Fruit fly (Drosophila melanogaster) whole organism, prepupa: ENCODE data around the gene CG43218.

Source experiments
- Blimp-1 ChIP-seq: fragments of 200-800 bp; sonication (Bioruptor generic); optimal IDR thresholded peaks from 3 replicates; lab custom pipeline; 2017; ENCODE audit warnings: missing biosample characterization, missing genetic modification characterization, mild to moderate bottlenecking, moderate library complexity, missing genetic modification reagents
- CG11294 ChIP-seq: fragments of 200-800 bp; sonication (Bioruptor generic); IDR thresholded peaks from 2 replicates; pipeline ENCODE4 v1.3.6; 2022; ENCODE audit warnings: missing biosample characterization, missing genetic modification characterization
- CG11902 ChIP-seq: fragments of 200-800 bp; sonication (Bioruptor generic); optimal IDR thresholded peaks from 3 replicates; lab custom pipeline; 2016; ENCODE audit warnings: missing biosample characterization, missing genetic modification characterization
- CG1621 ChIP-seq: fragments of 200-800 bp; sonication (Bioruptor generic); optimal IDR thresholded peaks from 3 replicates; lab custom pipeline; 2018; ENCODE audit warnings: missing biosample characterization, mild to moderate bottlenecking, missing genetic modification characterization
- CG3032 ChIP-seq: fragments of 200-800 bp; optimal IDR thresholded peaks from 2 replicates; lab custom pipeline; 2019; ENCODE audit warnings: missing biosample characterization, mild to moderate bottlenecking, missing genetic modification characterization, moderate library complexity
- CG31627 ChIP-seq: fragments of 200-800 bp; sonication (Bioruptor generic); optimal IDR thresholded peaks from 3 replicates; lab custom pipeline; 2016; ENCODE audit warnings: missing biosample characterization, missing genetic modification characterization
- CG32006 ChIP-seq: fragments of 200-800 bp; sonication (Bioruptor generic); optimal IDR thresholded peaks from 3 replicates; lab custom pipeline; 2017; ENCODE audit warnings: missing biosample characterization, mild to moderate bottlenecking, missing genetic modification characterization
- CG34406 ChIP-seq: fragments of 200-800 bp; sonication (Bioruptor generic); optimal IDR thresholded peaks from 3 replicates; lab custom pipeline; 2016; ENCODE audit warnings: missing biosample characterization, missing genetic modification characterization
- CG3919 ChIP-seq: fragments of 200-800 bp; sonication (Bioruptor generic); optimal IDR thresholded peaks from 3 replicates; lab custom pipeline; 2016; ENCODE audit warnings: missing biosample characterization, missing genetic modification characterization
- CG6276 ChIP-seq: fragments of 200-800 bp; sonication (Bioruptor generic); optimal IDR thresholded peaks from 2 replicates; lab custom pipeline; 2017; ENCODE audit warnings: missing biosample characterization, mild to moderate bottlenecking, missing genetic modification characterization
- CG6808 ChIP-seq: fragments of 200-800 bp; sonication (Bioruptor generic); optimal IDR thresholded peaks from 3 replicates; lab custom pipeline; 2017; ENCODE audit warnings: missing biosample characterization, missing genetic modification characterization, mild to moderate bottlenecking, moderate library complexity, missing genetic modification reagents
- CG6854 ChIP-seq: fragments of 200-800 bp; sonication (Bioruptor generic); optimal IDR thresholded peaks from 2 replicates; lab custom pipeline; 2017; ENCODE audit warnings: missing biosample characterization, mild to moderate bottlenecking, missing genetic modification characterization
- CG7368 ChIP-seq: fragments of 200-800 bp; sonication (Bioruptor generic); optimal IDR thresholded peaks from 3 replicates; lab custom pipeline; 2016; ENCODE audit warnings: missing biosample characterization, missing genetic modification characterization
- CG8119 ChIP-seq: fragments of 200-800 bp; sonication (Bioruptor generic); IDR thresholded peaks from 3 replicates; pipeline ENCODE4 v1.3.6; 2022; ENCODE audit warnings: missing biosample characterization, missing genetic modification characterization
- CG8319 ChIP-seq: fragments of 200-800 bp; sonication (Bioruptor generic); optimal IDR thresholded peaks from 3 replicates; lab custom pipeline; 2016; ENCODE audit warnings: missing biosample characterization, missing genetic modification characterization
- CG8632 ChIP-seq: fragments of 200-800 bp; sonication (Bioruptor generic); optimal IDR thresholded peaks from 3 replicates; lab custom pipeline; 2016; ENCODE audit warnings: missing biosample characterization, missing genetic modification characterization
- CG9139 ChIP-seq: fragments of 200-800 bp; sonication (Bioruptor generic); optimal IDR thresholded peaks from 3 replicates; lab custom pipeline; 2017; ENCODE audit warnings: missing biosample characterization, mild to moderate bottlenecking, missing genetic modification characterization
- Eip75B ChIP-seq: fragments of 200-800 bp; sonication (Bioruptor generic); optimal IDR thresholded peaks from 3 replicates; lab custom pipeline; 2016; ENCODE audit warnings: missing biosample characterization, missing genetic modification characterization
- Eip78C ChIP-seq: fragments of 200-800 bp; sonication (Bioruptor generic); peaks from one replicate; lab custom pipeline; 2016; ENCODE audit warnings: missing biosample characterization, missing genetic modification characterization
- Eip93F ChIP-seq: fragments of 200-800 bp; sonication (Bioruptor generic); optimal IDR thresholded peaks from 2 replicates; lab custom pipeline; 2016; ENCODE audit warnings: missing biosample characterization, mild to moderate bottlenecking, missing genetic modification characterization
- Ets21C ChIP-seq: fragments of 200-800 bp; sonication (Bioruptor generic); optimal IDR thresholded peaks from 3 replicates; lab custom pipeline; 2016; ENCODE audit warnings: missing biosample characterization, missing genetic modification characterization
- Ets96B ChIP-seq: fragments of 200-800 bp; optimal IDR thresholded peaks from 2 replicates; lab custom pipeline; 2019; ENCODE audit warnings: missing biosample characterization, mild to moderate bottlenecking, missing genetic modification characterization, moderate library complexity
- Gug ChIP-seq: fragments of 200-800 bp; sonication (Bioruptor generic); IDR thresholded peaks from 2 replicates; pipeline ENCODE4 v1.3.6; 2022; ENCODE audit warnings: missing biosample characterization, missing genetic modification characterization
- Hr39 ChIP-seq: fragments of 200-800 bp; sonication (Bioruptor generic); optimal IDR thresholded peaks from 2 replicates; lab custom pipeline; 2016; ENCODE audit warnings: missing biosample characterization, missing genetic modification characterization
- Hr4 ChIP-seq: fragments of 200-800 bp; sonication (Bioruptor generic); optimal IDR thresholded peaks from 3 replicates; lab custom pipeline; 2016; ENCODE audit warnings: missing biosample characterization, missing genetic modification characterization
- Smox ChIP-seq: fragments of 200-800 bp; sonication (Bioruptor generic); optimal IDR thresholded peaks from 3 replicates; lab custom pipeline; 2016; ENCODE audit warnings: missing biosample characterization, missing genetic modification characterization
- Sox102F ChIP-seq: fragments of 200-800 bp; sonication (Bioruptor generic); optimal IDR thresholded peaks from 2 replicates; lab custom pipeline; 2016; ENCODE audit warnings: missing biosample characterization, mild to moderate bottlenecking, missing genetic modification characterization
- Sox15 ChIP-seq: fragments of 200-800 bp; sonication (Bioruptor generic); optimal IDR thresholded peaks from 3 replicates; lab custom pipeline; 2016; ENCODE audit warnings: missing biosample characterization, missing genetic modification characterization
- achi ChIP-seq: fragments of 200-800 bp; sonication (Bioruptor generic); optimal IDR thresholded peaks from 3 replicates; lab custom pipeline; 2016; ENCODE audit warnings: missing biosample characterization, missing genetic modification characterization
- acj6 ChIP-seq: fragments of 200-800 bp; sonication (Bioruptor generic); optimal IDR thresholded peaks from 3 replicates; lab custom pipeline; 2016; ENCODE audit warnings: missing biosample characterization, missing genetic modification characterization
- dac ChIP-seq: fragments of 200-800 bp; sonication (Bioruptor generic); optimal IDR thresholded peaks from 2 replicates; lab custom pipeline; 2017; ENCODE audit warnings: missing biosample characterization, mild to moderate bottlenecking, missing genetic modification characterization
- esn ChIP-seq: fragments of 200-800 bp; sonication (Bioruptor generic); optimal IDR thresholded peaks from 2 replicates; lab custom pipeline; 2016; ENCODE audit warnings: missing biosample characterization, mild to moderate bottlenecking, missing genetic modification characterization, moderate library complexity
- fd85E ChIP-seq: fragments of 200-800 bp; sonication (Bioruptor generic); optimal IDR thresholded peaks from 3 replicates; lab custom pipeline; 2016; ENCODE audit warnings: missing biosample characterization, missing genetic modification characterization
- lz ChIP-seq: fragments of 200-800 bp; sonication (Bioruptor generic); optimal IDR thresholded peaks from 3 replicates; lab custom pipeline; 2016; ENCODE audit warnings: missing biosample characterization, missing genetic modification characterization
- net ChIP-seq: fragments of 200-800 bp; sonication (Bioruptor generic); optimal IDR thresholded peaks from 3 replicates; lab custom pipeline; 2016; ENCODE audit warnings: missing biosample characterization, missing genetic modification characterization
- spab ChIP-seq: fragments of 200-800 bp; sonication (Bioruptor generic); optimal IDR thresholded peaks from 2 replicates; lab custom pipeline; 2017; ENCODE audit warnings: missing biosample characterization, mild to moderate bottlenecking, missing genetic modification characterization, missing genetic modification reagents
- ss ChIP-seq, 2 experiments: fragments of 200-800 bp; sonication (Bioruptor generic); optimal IDR thresholded peaks; 2 replicates in 1 of 2; 3 replicates in 1 of 2; lab custom pipeline; 2017 to 2018; ENCODE audit warnings: mild to moderate bottlenecking in 2 of 2, missing biosample characterization in 2 of 2, missing genetic modification characterization in 2 of 2, moderate library complexity in 1 of 2
- svp ChIP-seq: fragments of 200-800 bp; sonication (Bioruptor generic); peaks from one replicate; lab custom pipeline; 2016; ENCODE audit warnings: missing biosample characterization, missing genetic modification characterization
- topi ChIP-seq: fragments of 200-800 bp; sonication (Bioruptor generic); optimal IDR thresholded peaks from 3 replicates; lab custom pipeline; 2016; ENCODE audit warnings: missing biosample characterization, missing genetic modification characterization
- vri ChIP-seq: fragments of 200-800 bp; sonication (Bioruptor generic); optimal IDR thresholded peaks from 3 replicates; lab custom pipeline; 2016; ENCODE audit warnings: missing biosample characterization, mild to moderate bottlenecking, missing genetic modification characterization

CG43218 gene

dm6 chr3L:21276296-21277257 lies 18.8 kb downstream of the CG43218 start (continued):
- peak; percentile 10 for TF ChIP-seq CG3032
- peak; percentile 53 for TF ChIP-seq topi (GFP tag; lab: Kevin White, UChicago)
- peak; percentile 49 for TF ChIP-seq acj6
- no peak for TF ChIP-seq fd85E (GFP tag; lab: Kevin White, UChicago)
- TF ChIP-seq Sox15 (GFP tag; lab: Kevin White, UChicago): peak; percentile 6
- peak; percentile 95 for TF ChIP-seq Eip78C (GFP tag; lab: Kevin White, UChicago)
- no peak for TF ChIP-seq Gug (GFP tag; lab: Robert Waterston, UW)
- TF ChIP-seq Blimp-1 (GFP tag; lab: Kevin White, UChicago): no peak
- no peak for TF ChIP-seq net
- TF ChIP-seq dac: no peak
- TF ChIP-seq CG6808 (GFP tag; lab: Kevin White, UChicago): peak; percentile 34
- no peak for TF ChIP-seq Ets96B
- TF ChIP-seq CG11902 (GFP tag; lab: Kevin White, UChicago): peak; percentile 1
- no peak for TF ChIP-seq CG7368
- TF ChIP-seq CG34406 (GFP tag; lab: Kevin White, UChicago): peak; percentile 13
- TF ChIP-seq Smox: peak; percentile 49
- TF ChIP-seq Ets21C (GFP tag; lab: Kevin White, UChicago): peak; percentile 48

DNA sequence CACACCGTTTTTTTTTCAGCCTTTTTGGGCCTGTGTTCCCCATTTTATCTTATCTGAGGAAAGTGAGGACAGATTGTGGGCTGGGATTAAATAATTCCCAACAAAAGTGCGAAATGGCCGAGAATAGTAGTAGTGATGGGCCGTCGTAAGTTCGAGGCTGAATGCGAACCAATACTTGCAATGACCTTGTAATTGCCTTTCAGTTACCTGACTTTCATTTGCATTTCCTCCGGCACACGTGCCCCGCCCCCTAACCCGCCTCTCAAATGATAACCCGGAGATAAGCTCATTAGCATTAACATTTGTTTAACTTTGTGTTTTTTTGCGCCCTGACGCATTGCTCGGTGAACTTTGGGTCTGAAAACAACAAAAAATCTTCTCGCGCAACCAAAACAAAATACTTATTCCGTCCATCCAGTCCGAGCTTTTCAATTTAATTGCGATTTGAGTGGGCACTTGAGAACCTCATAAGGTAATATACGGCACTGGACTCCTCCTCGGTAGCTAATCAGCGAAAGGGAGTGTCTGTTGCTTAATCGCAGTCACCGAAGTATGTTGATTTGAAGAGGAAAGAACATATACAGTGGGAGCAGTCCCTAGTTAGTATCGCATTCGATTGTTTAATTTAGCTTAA lies 20.2 kb downstream of the CG43218 start:
- TF ChIP-seq spab (GFP tag; lab: Kevin White, UChicago): no peak
- no peak for TF ChIP-seq CG8319 (GFP tag; lab: Kevin White, UChicago)
- peak; percentile 70 for TF ChIP-seq vri (GFP tag; lab: Kevin White, UChicago)
- no peak for TF ChIP-seq Hr39 (GFP tag; lab: Kevin White, UChicago)
- TF ChIP-seq svp (GFP tag; lab: Kevin White, UChicago): peak; percentile 74

dm6 chr3L:21279168-21279567 lies 21.3 kb downstream of the CG43218 start:
- no peak for TF ChIP-seq CG3919 (GFP tag; lab: Kevin White, UChicago)
- peak; percentile 59 for TF ChIP-seq svp (GFP tag; lab: Kevin White, UChicago)

DNA sequence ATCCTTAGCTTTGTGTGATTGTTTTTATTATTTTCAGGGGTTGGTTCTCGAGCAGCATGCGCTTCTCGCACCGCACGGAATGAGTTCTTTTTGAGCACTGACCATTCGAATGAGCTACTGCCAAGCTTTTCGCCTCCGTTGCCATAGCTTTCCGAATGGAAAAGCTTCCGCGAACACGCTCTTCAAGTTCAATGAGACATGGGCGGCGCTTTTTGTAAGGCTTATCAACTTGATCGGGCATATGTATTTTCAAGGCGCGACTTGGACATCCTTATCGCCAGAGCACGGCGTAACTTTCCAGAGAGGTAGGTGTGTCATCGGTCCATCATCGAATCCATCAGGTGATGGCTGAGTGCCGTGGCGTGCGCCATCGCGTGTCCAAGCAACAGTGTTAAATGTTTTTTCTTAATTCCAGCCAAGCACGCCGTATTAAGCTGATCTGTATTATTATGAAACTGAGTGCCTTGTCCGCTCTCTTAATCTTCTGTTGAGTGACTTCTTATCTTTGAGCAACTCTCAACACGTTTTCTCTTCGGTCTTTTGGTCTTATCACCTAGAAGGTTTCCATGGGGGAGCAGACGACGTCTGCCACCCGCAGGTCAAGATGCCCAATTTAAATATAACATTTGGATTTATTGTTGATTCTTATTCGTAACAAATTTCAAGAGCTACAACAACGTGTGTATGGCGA lies 22.2 kb downstream of the CG43218 start, which contains the start of gene AcCoAS:
TSS of gene AcCoAS (minus strand) at position 368 of the 691 bp plus-strand sequence.
- peak; percentile 33 for TF ChIP-seq CG8319 (GFP tag; lab: Kevin White, UChicago)
- peak; percentile 42; the same call in 1 of the 3 replicates for TF ChIP-seq CG8119 (GFP tag; lab: Robert Waterston, UW)
- TF ChIP-seq CG6854 (GFP tag; lab: Kevin White, UChicago): peak; percentile 29
- no peak for TF ChIP-seq Blimp-1 (GFP tag; lab: Kevin White, UChicago)
- TF ChIP-seq topi (GFP tag; lab: Kevin White, UChicago): peak; percentile 50
- TF ChIP-seq ss (GFP tag; optimal IDR thresholded peaks at IDR 0.05; lab: Kevin White, UChicago): peak; percentile 44 to 58
- peak; percentile 21 for TF ChIP-seq CG1621 (tag; lab: Kevin White, UChicago)
- TF ChIP-seq esn (GFP tag; lab: Kevin White, UChicago): peak; percentile 59
- peak; percentile 12 for TF ChIP-seq Ets96B
- no peak for TF ChIP-seq Hr4 (GFP tag; lab: Kevin White, UChicago)
- peak; percentile 1 for TF ChIP-seq CG32006 (GFP tag; lab: Kevin White, UChicago)
- no peak for TF ChIP-seq CG6276 (GFP tag; lab: Kevin White, UChicago)
- no peak for TF ChIP-seq Ets21C (GFP tag; lab: Kevin White, UChicago)
- TF ChIP-seq Eip75B: peak; percentile 42
- TF ChIP-seq Sox102F (GFP tag; lab: Kevin White, UChicago): peak; percentile 52
- TF ChIP-seq Smox: peak; percentile 41
- TF ChIP-seq CG9139 (GFP tag; lab: Kevin White, UChicago): no peak
- no peak for TF ChIP-seq Gug (GFP tag; lab: Robert Waterston, UW)
- peak; percentile 9 for TF ChIP-seq achi
- peak; percentile 29 for TF ChIP-seq CG31627 (GFP tag; lab: Kevin White, UChicago)
- peak; percentile 38 for TF ChIP-seq CG7368
- peak; percentile 25 for TF ChIP-seq Eip93F (GFP tag; lab: Kevin White, UChicago)
- peak; percentile 39 for TF ChIP-seq lz
- TF ChIP-seq spab (GFP tag; lab: Kevin White, UChicago): no peak
- TF ChIP-seq CG3919 (GFP tag; lab: Kevin White, UChicago): peak; percentile 46
- peak; percentile 21 for TF ChIP-seq CG34406 (GFP tag; lab: Kevin White, UChicago)
- no peak for TF ChIP-seq CG11294
- peak; percentile 52 for TF ChIP-seq CG8632 (GFP tag; lab: Kevin White, UChicago)
- no peak for TF ChIP-seq Sox15 (GFP tag; lab: Kevin White, UChicago)
- TF ChIP-seq acj6: peak; percentile 49
